Worm (Caenorhabditis elegans): ENCODE measurements around the gene attf-5.

The attf-5 gene

DNA sequence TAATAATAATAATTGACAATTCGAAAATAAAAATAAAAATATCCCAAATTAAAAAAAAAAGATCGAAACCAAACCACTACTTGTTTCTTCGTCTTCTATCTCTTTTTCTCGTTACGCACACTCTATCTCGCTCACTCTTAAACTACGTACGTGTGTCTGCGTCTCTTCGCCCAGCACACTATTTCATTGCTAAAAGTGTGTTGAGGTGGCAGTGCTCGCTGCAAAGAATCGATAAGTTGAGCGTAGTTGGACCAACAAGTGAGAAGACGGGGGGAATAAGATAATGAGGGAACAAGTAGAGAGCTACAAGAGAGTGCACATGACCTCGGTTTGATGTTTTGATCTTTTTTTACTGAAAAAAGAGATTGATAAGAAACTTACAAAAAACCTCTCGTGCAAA, 37.8 kb downstream of the attf-5 start (continued):
- TF ChIP-seq efl-3 (GFP tag; optimal IDR thresholded peaks at IDR 0.05) = no peak
- no peak for TF ChIP-seq unc-62 (GFP tag; optimal IDR thresholded peaks at IDR 0.05)
- no peak for TF ChIP-seq lin-15B (tag; optimal IDR thresholded peaks at IDR 0.05)
- TF ChIP-seq ces-1 (GFP tag; optimal IDR thresholded peaks at IDR 0.05) = no peak
- TF ChIP-seq nhr-77 (tag; optimal IDR thresholded peaks at IDR 0.05) = no peak
- no peak for TF ChIP-seq mdl-1 (tag; optimal IDR thresholded peaks at IDR 0.05)
- peak; percentile 28; the same call in 1 of the 2 replicates for TF ChIP-seq nhr-19 (GFP tag; conservative IDR thresholded peaks at IDR 0.05)
- no peak for TF ChIP-seq C04F5.9 (tag; optimal IDR thresholded peaks at IDR 0.05)
- TF ChIP-seq nhr-20 (tag; optimal IDR thresholded peaks at IDR 0.05) = peak; percentile 55
- TF ChIP-seq mef-2 (tag; optimal IDR thresholded peaks at IDR 0.05) = no peak
- peak; percentile 23; the same call in 1 of the 2 replicates for TF ChIP-seq isw-1 (GFP tag; IDR thresholded peaks at IDR 0.05)
- peak; percentile 58 for TF ChIP-seq xbp-1 (tag; optimal IDR thresholded peaks at IDR 0.05)
- peak; percentile 43 for TF ChIP-seq fos-1 (tag; optimal IDR thresholded peaks at IDR 0.05)
- TF ChIP-seq ceh-8 (GFP tag; optimal IDR thresholded peaks at IDR 0.05) = no peak
- no peak for TF ChIP-seq F16B12.6 (tag; optimal IDR thresholded peaks at IDR 0.05)
- no peak for TF ChIP-seq aha-1 (tag; optimal IDR thresholded peaks at IDR 0.05)
- TF ChIP-seq skn-1 (tag; optimal IDR thresholded peaks at IDR 0.05) = no peak
- TF ChIP-seq ama-1 (optimal IDR thresholded peaks at IDR 0.05) = no peak
- TF ChIP-seq tlp-1 (tag; optimal IDR thresholded peaks at IDR 0.05) = no peak
- TF ChIP-seq ztf-11 (tag; optimal IDR thresholded peaks at IDR 0.05) = no peak
- no peak for TF ChIP-seq lin-39 (tag; optimal IDR thresholded peaks at IDR 0.05)
- TF ChIP-seq nhr-12 (tag; optimal IDR thresholded peaks at IDR 0.05) = no peak
- TF ChIP-seq nhr-47 (tag; optimal IDR thresholded peaks at IDR 0.05) = peak; percentile 76
- TF ChIP-seq lir-3 (tag; optimal IDR thresholded peaks at IDR 0.05; ENCODE audit: poor library complexity) = no peak
- peak; percentile 47 for TF ChIP-seq nhr-85 (tag)
- peak; percentile 40 for TF ChIP-seq fkh-8 (tag; optimal IDR thresholded peaks at IDR 0.05)
- no peak for TF ChIP-seq nhr-11 (tag; optimal IDR thresholded peaks at IDR 0.05)
- TF ChIP-seq unc-130 (tag; optimal IDR thresholded peaks at IDR 0.05) = no peak
- TF ChIP-seq hlh-4 (tag; optimal IDR thresholded peaks at IDR 0.05) = no peak
- no peak for TF ChIP-seq jun-1 (tag; optimal IDR thresholded peaks at IDR 0.05)
- no peak for TF ChIP-seq snpc-4 (tag; optimal IDR thresholded peaks at IDR 0.05)
- no peak for TF ChIP-seq ceh-90 (tag; optimal IDR thresholded peaks at IDR 0.05)
- no peak for TF ChIP-seq lin-13 (GFP tag; optimal IDR thresholded peaks at IDR 0.05)
- peak; percentile 65 for TF ChIP-seq snu-23 (GFP tag; optimal IDR thresholded peaks at IDR 0.05)

DNA sequence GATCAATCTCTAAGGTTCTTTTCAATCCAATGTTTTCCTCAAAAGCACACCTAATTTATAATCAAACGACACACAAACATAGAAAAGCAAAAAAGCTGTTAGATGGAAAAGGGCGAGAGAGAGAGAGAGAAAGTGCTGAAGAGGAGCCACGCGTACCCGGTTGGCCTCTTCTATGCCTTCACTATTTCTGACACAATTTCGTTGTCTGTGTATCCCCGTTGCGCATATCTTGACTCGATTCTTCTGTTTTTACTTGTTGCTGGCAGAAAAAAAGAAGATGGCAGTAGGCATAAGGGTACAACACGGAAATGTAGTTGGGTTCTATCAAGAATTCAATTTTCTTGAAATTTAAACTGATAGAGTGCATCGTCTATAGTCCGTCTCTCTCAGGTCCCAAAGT, 39.3 kb downstream of the attf-5 start:
- peak; percentile 57 for TF ChIP-seq nhr-77 (tag; optimal IDR thresholded peaks at IDR 0.05)
- peak; percentile 76 for TF ChIP-seq fkh-8 (tag; optimal IDR thresholded peaks at IDR 0.05)
- peak; percentile 72 for TF ChIP-seq swsn-7 (tag; optimal IDR thresholded peaks at IDR 0.05)
- TF ChIP-seq nhr-20 (tag; optimal IDR thresholded peaks at IDR 0.05) = peak; percentile 67
- TF ChIP-seq tbx-2 (tag; optimal IDR thresholded peaks at IDR 0.05) = peak; percentile 77
- peak; percentile 75 for TF ChIP-seq mep-1 (tag; optimal IDR thresholded peaks at IDR 0.05)
- TF ChIP-seq C34B4.2 (tag; optimal IDR thresholded peaks at IDR 0.05) = no peak
- peak; percentile 90 for TF ChIP-seq blmp-1 (tag; optimal IDR thresholded peaks at IDR 0.05)
- peak; percentile 42 for TF ChIP-seq nhr-85 (tag)
- TF ChIP-seq egl-13 (tag; optimal IDR thresholded peaks at IDR 0.05) = no peak
- TF ChIP-seq dpl-1 (GFP tag; optimal IDR thresholded peaks at IDR 0.05) = peak in 1 of 3 experiments; percentile 14
- no peak for TF ChIP-seq unc-30 (tag; optimal IDR thresholded peaks at IDR 0.05)
- TF ChIP-seq unc-62 (GFP tag; optimal IDR thresholded peaks at IDR 0.05) = no peak
- TF ChIP-seq ceh-82 (tag; optimal IDR thresholded peaks at IDR 0.05) = peak; percentile 26 to 50 (median 41)
- TF ChIP-seq skn-1 (tag; optimal IDR thresholded peaks at IDR 0.05) = peak; percentile 83
- TF ChIP-seq rnt-1 (tag; optimal IDR thresholded peaks at IDR 0.05) = peak; percentile 54
- no peak for TF ChIP-seq mef-2 (tag; optimal IDR thresholded peaks at IDR 0.05)
- TF ChIP-seq dsc-1 (tag; optimal IDR thresholded peaks at IDR 0.05) = peak; percentile 49
- peak; percentile 34 to 69 for TF ChIP-seq efl-1 (optimal IDR thresholded peaks at IDR 0.05)
- TF ChIP-seq efl-1 (GFP tag; optimal IDR thresholded peaks at IDR 0.05 in 1 of 2) = peak in 1 of 2 experiments; percentile 85
- TF ChIP-seq zag-1 (tag; optimal IDR thresholded peaks at IDR 0.05) = peak; percentile 25
- TF ChIP-seq xbp-1 (tag; optimal IDR thresholded peaks at IDR 0.05) = peak; percentile 25
- TF ChIP-seq lin-13 (GFP tag; optimal IDR thresholded peaks at IDR 0.05) = peak; percentile 15
- peak; percentile 7 for TF ChIP-seq jun-1 (tag; optimal IDR thresholded peaks at IDR 0.05)
- peak; percentile 45 for TF ChIP-seq nhr-237 (tag; optimal IDR thresholded peaks at IDR 0.05)
- peak; percentile 78 for TF ChIP-seq nhr-47 (tag; optimal IDR thresholded peaks at IDR 0.05)
- TF ChIP-seq C16A3.4 (tag; optimal IDR thresholded peaks at IDR 0.05) = peak; percentile 24
- peak; percentile 81 for TF ChIP-seq nhr-71 (tag; optimal IDR thresholded peaks at IDR 0.05)
- peak; percentile 56 for TF ChIP-seq unc-86 (tag; optimal IDR thresholded peaks at IDR 0.05)
- TF ChIP-seq fkh-10 (GFP tag; optimal IDR thresholded peaks at IDR 0.05) = peak; percentile 93
- peak; percentile 82 for TF ChIP-seq pag-3 (tag; optimal IDR thresholded peaks at IDR 0.05; ENCODE audit: borderline replicate concordance, insufficient read depth)

All from whole organism, L1 larva.